Fruit fly (Drosophila melanogaster): ENCODE results near the gene CtIP.

- TF ChIP-seq CG6792 (GFP tag; optimal IDR thresholded peaks at IDR 0.05) (no peak), Eip75B (GFP tag; optimal IDR thresholded peaks at IDR 0.05) (no peak), Gug (GFP tag; IDR thresholded peaks at IDR 0.05) (no peak), Hr39 (GFP tag; optimal IDR thresholded peaks at IDR 0.05) (no peak)
Observed at dm6 chr3L:20440902-20441429, 4.9 kb downstream of the CtIP start.
